Worm (Caenorhabditis elegans) whole organism, early embryonic: ENCODE data around the gene C32B5.15.

Experiments used
- ceh-13 ChIP-seq: fragments of 200-800 bp; sonication (Bioruptor generic); optimal IDR thresholded peaks from 2 replicates; lab custom pipeline; 2018; ENCODE audit warnings: mild to moderate bottlenecking, missing genetic modification characterization, missing compliant biosample characterization
- flt-1 ChIP-seq: fragments of 200-800 bp; sonication (Bioruptor generic); IDR thresholded peaks from 2 replicates; pipeline ENCODE4 v1.3.6; 2022; ENCODE audit warnings: missing genetic modification characterization, missing compliant biosample characterization
- pes-1 ChIP-seq: fragments of 200-800 bp; sonication (Bioruptor generic); IDR thresholded peaks from 2 replicates; pipeline ENCODE4 v1.3.6; 2022; ENCODE audit warnings: missing genetic modification reagents, missing genetic modification characterization, missing compliant biosample characterization
- tbx-11 ChIP-seq: fragments of 200-800 bp; sonication (Bioruptor generic); IDR thresholded peaks from 2 replicates; pipeline ENCODE4 v1.3.6; 2022; ENCODE audit warnings: missing genetic modification characterization, missing compliant biosample characterization

DNA sequence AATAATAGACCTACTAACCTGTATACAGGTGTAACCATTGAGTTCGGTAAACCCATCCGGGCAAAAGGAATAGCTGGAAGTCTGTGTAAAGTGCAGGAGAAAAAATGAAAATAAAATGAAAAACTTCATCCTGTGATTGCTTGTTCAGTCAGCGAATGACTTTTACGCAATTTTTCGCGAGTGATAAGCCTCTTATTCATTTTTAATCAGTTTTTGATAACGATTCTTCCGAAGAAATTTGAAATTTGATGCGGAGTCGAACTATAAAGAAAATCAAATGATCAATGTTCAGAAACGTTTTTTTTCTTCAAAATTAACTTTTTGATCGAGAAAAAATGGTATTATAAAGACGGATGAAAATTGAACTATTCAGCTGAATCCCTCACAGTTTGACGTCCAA lies 50.0 kb downstream of the C32B5.15 start:
- no peak for TF ChIP-seq ceh-13 (GFP tag; lab: Kevin White, UChicago)
- TF ChIP-seq pes-1: no peak
- TF ChIP-seq tbx-11 (GFP tag; lab: Robert Waterston, UW): no peak
- no peak for TF ChIP-seq flt-1
